Worm (Caenorhabditis elegans): ENCODE results near the gene dph-7.

Gene dph-7

ce11 chrIII:13270896-13271295, 44.0 kb upstream of the dph-7 start (continued):
- peak; percentile 53 for TF ChIP-seq fkh-10 (GFP tag; optimal IDR thresholded peaks at IDR 0.05)
- TF ChIP-seq lin-1 (GFP tag; IDR thresholded peaks at IDR 0.05), result no peak
- TF ChIP-seq arid-1 (GFP tag; conservative IDR thresholded peaks at IDR 0.05), result no peak
- TF ChIP-seq mxl-3 (GFP tag; optimal IDR thresholded peaks at IDR 0.05), result no peak
- no peak for TF ChIP-seq pqm-1 (tag; optimal IDR thresholded peaks at IDR 0.05)
- TF ChIP-seq mep-1 (tag; optimal IDR thresholded peaks at IDR 0.05), result peak; percentile 34
- TF ChIP-seq F37D6.2 (tag; optimal IDR thresholded peaks at IDR 0.05), result peak; percentile 3
- TF ChIP-seq F10B5.3 (tag; optimal IDR thresholded peaks at IDR 0.05), result no peak
- no peak for TF ChIP-seq ztf-7 (tag; optimal IDR thresholded peaks at IDR 0.05)
- no peak for TF ChIP-seq skn-1 (tag; optimal IDR thresholded peaks at IDR 0.05)
- no peak for TF ChIP-seq Y5F2A.4 (GFP tag; optimal IDR thresholded peaks at IDR 0.05)
- TF ChIP-seq ceh-44 (GFP tag; IDR thresholded peaks at IDR 0.05), result no peak
- TF ChIP-seq zip-2 (tag; optimal IDR thresholded peaks at IDR 0.05), result no peak
- TF ChIP-seq nhr-76 (tag; optimal IDR thresholded peaks at IDR 0.05), result no peak
- no peak for TF ChIP-seq php-3 (GFP tag; IDR thresholded peaks at IDR 0.05)
- TF ChIP-seq spr-3 (GFP tag; optimal IDR thresholded peaks at IDR 0.05), result no peak

ce11 chrIII:13272227-13272626, 42.7 kb upstream of the dph-7 start:
- peak; percentile 17 for TF ChIP-seq hlh-30 (tag; optimal IDR thresholded peaks at IDR 0.05; ENCODE audit: insufficient read depth)
- no peak for TF ChIP-seq mdl-1 (tag; optimal IDR thresholded peaks at IDR 0.05)

- no peak for TF ChIP-seq dve-1 (tag; optimal IDR thresholded peaks at IDR 0.05; ENCODE audit: insufficient read depth)
- no peak for TF ChIP-seq unc-39 (tag; optimal IDR thresholded peaks at IDR 0.05)
- no peak for TF ChIP-seq zfp-3 (GFP tag; conservative IDR thresholded peaks at IDR 0.05)
- TF ChIP-seq nhr-237 (tag; optimal IDR thresholded peaks at IDR 0.05), result no peak
- TF ChIP-seq Y105C5A.15 (GFP tag; IDR thresholded peaks at IDR 0.05), result no peak
- no peak for TF ChIP-seq lin-15B (tag; optimal IDR thresholded peaks at IDR 0.05)
- no peak for TF ChIP-seq jun-1 (tag; optimal IDR thresholded peaks at IDR 0.05)
- TF ChIP-seq F37D6.2 (tag; optimal IDR thresholded peaks at IDR 0.05), result no peak
- no peak for TF ChIP-seq nhr-28 (tag; optimal IDR thresholded peaks at IDR 0.05)
- TF ChIP-seq F26F4.8 (GFP tag; conservative IDR thresholded peaks at IDR 0.05), result no peak
- TF ChIP-seq Y48G9A.11 (GFP tag; IDR thresholded peaks at IDR 0.05), result no peak
- no peak for TF ChIP-seq mxl-3 (GFP tag; optimal IDR thresholded peaks at IDR 0.05)
- no peak for TF ChIP-seq F10B5.3 (tag; optimal IDR thresholded peaks at IDR 0.05)
- TF ChIP-seq ZK337.2 (GFP tag; IDR thresholded peaks at IDR 0.05), result no peak
- no peak for TF ChIP-seq daf-19 (GFP tag; conservative IDR thresholded peaks at IDR 0.05)
- TF ChIP-seq egl-43 (GFP tag; IDR thresholded peaks at IDR 0.05), result no peak
- no peak for TF ChIP-seq nhr-77 (tag; optimal IDR thresholded peaks at IDR 0.05)
Observed at ce11 chrIII:13272788-13273187, 42.1 kb upstream of the dph-7 start.

- TF ChIP-seq ctbp-1 (GFP tag; IDR thresholded peaks at IDR 0.05) (peak; percentile 80), unc-62 (GFP tag; optimal IDR thresholded peaks at IDR 0.05 in 1 of 2) (peak in 1 of 2 experiments; percentile 99), unc-62 (tag; optimal IDR thresholded peaks at IDR 0.05) (no peak), ceh-20 (GFP tag; IDR thresholded peaks at IDR 0.05) (peak; percentile 58; the same call in 1 of the 2 replicates), hlh-30 (tag; optimal IDR thresholded peaks at IDR 0.05; ENCODE audit: insufficient read depth) (peak; percentile 85), lin-38 (GFP tag; IDR thresholded peaks at IDR 0.05) (peak; percentile 51), Y5F2A.4 (GFP tag; optimal IDR thresholded peaks at IDR 0.05) (no peak), Y75B8A.6 (GFP tag; IDR thresholded peaks at IDR 0.05) (no peak), madf-5 (GFP tag; IDR thresholded peaks at IDR 0.05) (no peak), php-3 (GFP tag; IDR thresholded peaks at IDR 0.05) (no peak), ZK337.2 (GFP tag; IDR thresholded peaks at IDR 0.05) (0 out of 2 replicates have a peak, but pooled peaks have one; percentile 44), fkh-10 (GFP tag; optimal IDR thresholded peaks at IDR 0.05) (peak; percentile 41), mep-1 (tag; optimal IDR thresholded peaks at IDR 0.05) (peak; percentile 74), nhr-6 (tag; optimal IDR thresholded peaks at IDR 0.05) (peak; percentile 26), dve-1 (tag; optimal IDR thresholded peaks at IDR 0.05; ENCODE audit: insufficient read depth) (peak; percentile 60), gei-8 (GFP tag; optimal IDR thresholded peaks at IDR 0.05) (no peak), set-16 (GFP tag; IDR thresholded peaks at IDR 0.05) (peak; percentile 80), mes-2 (tag; optimal IDR thresholded peaks at IDR 0.05; ENCODE audit: poor library complexity, severe bottlenecking) (peak; percentile 41), nhr-111 (GFP tag; optimal IDR thresholded peaks at IDR 0.05) (no peak), mdl-1 (tag; optimal IDR thresholded peaks at IDR 0.05) (peak in 1 of 2 experiments; percentile 77), hmg-1.1 (GFP tag; IDR thresholded peaks at IDR 0.05) (peak; percentile 72), nhr-11 (tag; optimal IDR thresholded peaks at IDR 0.05) (peak; percentile 39), pqm-1 (tag; optimal IDR thresholded peaks at IDR 0.05) (no peak), nhr-102 (tag; optimal IDR thresholded peaks at IDR 0.05) (no peak)
Observed at ce11 chrIII:13275784-13276183, 39.1 kb upstream of the dph-7 start.
